Worm (Caenorhabditis elegans) whole organism, young adult: ENCODE measurements around the gene dyf-19.

Source experiments
- D2030.7 ChIP-seq: fragments of 200-800 bp; sonication (Bioruptor generic); IDR thresholded peaks from 2 replicates; pipeline ENCODE4 v1.3.6; 2022; ENCODE audit warnings: missing genetic modification reagents, missing genetic modification characterization, missing compliant biosample characterization
- K11D2.4 ChIP-seq: fragments of 200-800 bp; sonication (Bioruptor generic); IDR thresholded peaks from 2 replicates; pipeline ENCODE4 v1.3.6; 2022; ENCODE audit warnings: missing genetic modification reagents, missing genetic modification characterization, missing compliant biosample characterization
- T07F8.4 ChIP-seq: sonication (generic microtip); optimal IDR thresholded peaks from 2 replicates; lab custom pipeline; 2016; ENCODE audit warnings: mild to moderate bottlenecking, missing genetic modification characterization, moderate library complexity, missing compliant biosample characterization
- ama-1 ChIP-seq, 3 experiments: fragments of 150-350 bp in 1 of 3; sonication (generic microtip) in 2 of 3; optimal IDR thresholded peaks; 2 replicates each; lab custom pipeline; 2014 to 2018; ENCODE audit warnings: missing biosample characterization in 2 of 3, missing genetic modification characterization in 2 of 3, missing genetic modification reagents in 2 of 3
- atf-7 ChIP-seq: sonication (generic microtip); optimal IDR thresholded peaks from 2 replicates; lab custom pipeline; 2017; ENCODE audit warnings: mild to moderate bottlenecking, missing genetic modification characterization, missing compliant biosample characterization
- fkh-3 ChIP-seq: sonication (generic microtip); optimal IDR thresholded peaks from 2 replicates; lab custom pipeline; 2016; ENCODE audit warnings: mild to moderate bottlenecking, missing genetic modification characterization, missing compliant biosample characterization
- him-1 ChIP-seq: sonication (generic microtip); optimal IDR thresholded peaks from 2 replicates; lab custom pipeline; 2016; ENCODE audit warnings: missing genotype, missing genetic modification reagents, missing genetic modification characterization, missing compliant biosample characterization
- hlh-26 ChIP-seq: fragments of 200-800 bp; sonication (Bioruptor generic); conservative IDR thresholded peaks from 2 replicates; pipeline ENCODE4 v1.3.6; 2022; ENCODE audit warnings: missing genetic modification reagents, missing genetic modification characterization, missing compliant biosample characterization
- hrde-1 ChIP-seq: sonication (generic microtip); optimal IDR thresholded peaks from 2 replicates; lab custom pipeline; 2016; ENCODE audit warnings: missing genetic modification characterization, mild to moderate bottlenecking, missing compliant biosample characterization, moderate library complexity, missing genotype, missing genetic modification reagents, borderline replicate concordance
- madf-8 ChIP-seq: fragments of 200-800 bp; sonication (Bioruptor generic); conservative IDR thresholded peaks from 2 replicates; pipeline ENCODE4 v1.3.6; 2022; ENCODE audit warnings: missing genetic modification reagents, missing genetic modification characterization, missing compliant biosample characterization
- nhr-80 ChIP-seq: sonication (generic microtip); optimal IDR thresholded peaks from 2 replicates; lab custom pipeline; 2016; ENCODE audit warnings: missing genetic modification characterization, missing compliant biosample characterization
- nhr-90 ChIP-seq: sonication (generic microtip); optimal IDR thresholded peaks from 2 replicates; lab custom pipeline; 2016; ENCODE audit warnings: missing genotype, mild to moderate bottlenecking, missing genetic modification characterization, missing compliant biosample characterization
- pha-4 ChIP-seq: fragments of 150-350 bp; sonication (generic microtip); optimal IDR thresholded peaks from 2 replicates; lab custom pipeline; 2014; ENCODE audit warnings: missing biosample characterization, missing genetic modification reagents, missing genetic modification characterization
- ztf-3 ChIP-seq: fragments of 200-800 bp; sonication (Bioruptor generic); optimal IDR thresholded peaks from 2 replicates; lab custom pipeline; 2018; ENCODE audit warnings: mild to moderate bottlenecking, missing genetic modification characterization, missing compliant biosample characterization

DNA sequence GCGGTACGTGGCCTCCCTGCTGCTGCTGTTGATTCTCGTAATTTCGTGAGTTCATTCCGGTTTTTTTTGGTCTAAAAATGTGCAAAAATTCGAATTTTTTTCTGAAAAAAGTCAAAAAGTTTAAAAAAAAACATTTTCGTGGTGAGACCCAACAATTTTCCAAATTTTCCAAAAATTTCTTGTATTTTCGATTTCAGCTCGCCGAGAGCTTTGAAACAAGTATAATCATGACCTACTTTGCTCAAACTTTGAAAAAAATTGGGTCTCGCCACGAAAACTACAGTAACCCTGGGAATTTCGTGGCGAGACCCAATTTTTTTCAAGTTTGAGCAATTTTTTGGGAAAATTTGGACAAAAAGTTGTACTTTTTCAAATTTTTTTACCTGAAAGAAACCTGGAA is 16.0 kb downstream of the dyf-19 start, which contains the start of gene Y43F8C.6:
- TF ChIP-seq ztf-3 (GFP tag; lab: Kevin White, UChicago): no peak
- TF ChIP-seq ama-1 (optimal IDR thresholded peaks at IDR 0.05; lab: Kevin White, UChicago): no peak
- no peak for TF ChIP-seq ama-1 (GFP tag; optimal IDR thresholded peaks at IDR 0.05; lab: Kevin White, UChicago)
- TF ChIP-seq him-1: no peak
- no peak for TF ChIP-seq K11D2.4 (GFP tag; lab: Robert Waterston, UW)
- TF ChIP-seq fkh-3 (tag; lab: Kevin White, UChicago): no peak
- TF ChIP-seq T07F8.4 (tag; lab: Kevin White, UChicago): no peak
- TF ChIP-seq hrde-1 (tag; lab: Kevin White, UChicago): no peak
- TF ChIP-seq pha-4 (tag; lab: Kevin White, UChicago): no peak
- no peak for TF ChIP-seq atf-7 (tag; lab: Kevin White, UChicago)
- no peak for TF ChIP-seq nhr-80 (tag; lab: Kevin White, UChicago)
- no peak for TF ChIP-seq hlh-26 (GFP tag; lab: Robert Waterston, UW)
- no peak for TF ChIP-seq D2030.7 (GFP tag; lab: Robert Waterston, UW)
- TF ChIP-seq nhr-90: no peak
- TF ChIP-seq madf-8 (GFP tag; lab: Robert Waterston, UW): no peak
